Worm (Caenorhabditis elegans): ENCODE results near the gene flp-1.

flp-1 gene

DNA sequence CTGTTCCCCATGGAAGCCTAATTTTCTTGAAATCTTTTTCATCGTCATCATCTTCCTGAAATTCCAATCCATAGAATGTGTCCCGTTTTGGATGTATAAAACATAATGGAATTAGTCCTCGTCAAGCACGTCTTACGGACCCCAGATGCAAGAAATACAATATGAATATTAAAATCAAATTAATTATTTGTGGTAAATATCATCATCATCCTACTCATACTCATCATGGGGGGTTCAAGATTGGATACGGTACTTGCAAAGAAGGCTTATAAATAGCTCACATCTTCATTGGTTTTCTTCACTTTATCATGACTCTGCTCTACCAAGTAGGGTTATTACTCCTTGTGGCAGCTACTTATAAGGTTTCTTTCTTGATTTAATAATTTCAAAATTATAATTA lies at the start of gene flp-1:
Gene flp-1, plus strand, starts transcription at position 301 of the 400 bp plus-strand sequence.
- TF ChIP-seq elt-2 (tag; optimal IDR thresholded peaks at IDR 0.05) (no peak), tbx-7 (tag; optimal IDR thresholded peaks at IDR 0.05) (no peak), odd-2 (tag; optimal IDR thresholded peaks at IDR 0.05) (no peak), unc-42 (tag; optimal IDR thresholded peaks at IDR 0.05) (peak; percentile 29), F13H6.1 (tag; optimal IDR thresholded peaks at IDR 0.05) (no peak)

DNA sequence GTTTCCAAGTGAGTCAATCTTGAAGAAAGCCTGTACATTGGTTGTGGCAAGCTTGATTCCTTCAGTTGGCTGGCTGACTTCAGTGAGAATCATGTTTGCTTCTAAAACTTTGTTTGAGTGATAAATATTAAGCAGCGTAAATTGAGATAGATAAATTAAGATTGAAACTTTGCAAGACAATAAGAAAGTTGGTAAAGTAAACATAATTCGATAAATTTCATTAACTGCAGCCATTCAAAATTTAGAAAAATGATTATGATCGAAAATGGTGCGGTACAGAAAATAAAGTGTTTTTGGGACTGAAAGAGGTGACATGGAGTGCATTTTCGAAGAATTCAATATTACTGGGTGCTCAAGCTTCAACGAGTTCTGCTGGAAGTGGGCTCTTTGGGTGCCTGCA lies 49.0 kb upstream of the flp-1 start, which contains the start of gene icln-1:
Gene icln-1, minus strand, starts transcription at position 101 of the 400 bp plus-strand sequence.
- TF ChIP-seq mec-3 (tag; optimal IDR thresholded peaks at IDR 0.05; ENCODE audit: borderline replicate concordance) (no peak), unc-86 (tag; optimal IDR thresholded peaks at IDR 0.05) (no peak), ceh-45 (GFP tag; IDR thresholded peaks at IDR 0.05) (no peak), pag-3 (tag; optimal IDR thresholded peaks at IDR 0.05; ENCODE audit: borderline replicate concordance) (no peak), gmeb-2 (tag; optimal IDR thresholded peaks at IDR 0.05) (no peak), hlh-13 (GFP tag; optimal IDR thresholded peaks at IDR 0.05) (no peak), ceh-2 (tag; optimal IDR thresholded peaks at IDR 0.05) (no peak)

DNA sequence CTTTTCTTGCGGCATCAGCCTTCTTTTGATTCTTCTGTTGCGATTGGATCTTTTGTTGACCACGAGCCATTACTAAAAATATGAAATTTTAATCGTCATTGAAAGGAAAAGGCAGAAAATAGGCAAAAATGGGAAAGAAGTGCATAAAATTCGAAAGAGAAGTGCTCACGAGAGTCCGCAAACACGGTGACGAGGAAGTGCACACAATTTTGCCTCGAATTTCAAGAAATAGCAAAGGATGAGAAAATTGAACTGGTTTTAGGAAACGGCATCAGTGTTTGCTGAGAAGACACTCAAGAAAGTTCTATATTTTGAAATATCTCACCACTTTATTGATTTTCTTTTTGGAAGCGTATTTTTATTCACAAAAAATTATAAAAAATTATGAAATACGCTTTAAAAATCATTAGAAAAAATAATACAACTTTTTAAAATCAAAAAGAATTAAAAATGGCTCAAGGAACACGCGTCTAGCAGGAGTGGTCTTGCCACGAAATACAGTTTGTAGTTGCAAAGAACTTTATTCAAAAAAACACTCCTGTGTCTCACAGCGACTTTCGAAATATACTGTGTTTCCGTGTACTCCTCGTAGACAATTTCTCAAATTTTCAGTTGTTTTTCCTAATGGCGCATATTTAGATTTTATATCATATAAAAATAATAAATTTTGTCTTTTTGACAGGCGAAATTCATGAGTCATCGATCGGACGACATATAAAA lies 48.2 kb upstream of the flp-1 start, which contains the start of the genes znf-706 and cpna-3:
Gene znf-706, minus strand, starts transcription at position 72 of the 720 bp plus-strand sequence.
Gene cpna-3, plus strand, starts transcription at position 683 of the 720 bp plus-strand sequence.
- TF ChIP-seq ceh-34 (tag; optimal IDR thresholded peaks at IDR 0.05) (peak; percentile 18), unc-3 (GFP tag; conservative IDR thresholded peaks at IDR 0.05) (no peak), unc-3 (tag; optimal IDR thresholded peaks at IDR 0.05) (no peak), hlh-30 (tag; optimal IDR thresholded peaks at IDR 0.05; ENCODE audit: insufficient read depth) (peak; percentile 38), ceh-14 (tag; optimal IDR thresholded peaks at IDR 0.05) (no peak), pros-1 (tag; optimal IDR thresholded peaks at IDR 0.05) (no peak)

DNA sequence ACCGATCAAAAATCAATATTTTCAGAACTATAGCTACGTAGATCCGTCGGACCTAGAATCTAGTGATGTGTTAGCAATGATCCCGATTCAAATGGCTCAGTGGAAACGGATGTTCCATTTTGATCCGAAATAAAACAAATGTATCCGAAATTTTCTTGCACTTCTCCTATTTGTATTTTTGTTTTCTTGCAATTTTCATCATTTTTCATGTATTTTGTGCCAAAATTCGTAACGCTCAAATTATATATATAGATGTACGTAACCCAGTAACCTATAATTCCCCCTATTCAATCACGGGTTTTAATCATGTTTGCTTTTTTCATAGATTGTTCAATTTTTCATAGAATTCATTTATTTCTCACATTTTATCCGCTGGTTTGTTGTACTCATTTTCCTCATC lies 45.6 kb upstream of the flp-1 start, which contains the start of gene gldi-10:
Gene gldi-10, plus strand, starts transcription at position 301 of the 400 bp plus-strand sequence.
- TF ChIP-seq unc-3 (GFP tag; conservative IDR thresholded peaks at IDR 0.05) (no peak), unc-3 (tag; optimal IDR thresholded peaks at IDR 0.05) (no peak), tbx-7 (tag; optimal IDR thresholded peaks at IDR 0.05) (no peak), ceh-14 (tag; optimal IDR thresholded peaks at IDR 0.05) (no peak), lim-6 (tag; optimal IDR thresholded peaks at IDR 0.05) (no peak), ets-4 (tag; optimal IDR thresholded peaks at IDR 0.05) (no peak), ama-1 (optimal IDR thresholded peaks at IDR 0.05) (no peak), ztf-16 (tag; optimal IDR thresholded peaks at IDR 0.05) (no peak), pqm-1 (tag; optimal IDR thresholded peaks at IDR 0.05) (no peak)

DNA sequence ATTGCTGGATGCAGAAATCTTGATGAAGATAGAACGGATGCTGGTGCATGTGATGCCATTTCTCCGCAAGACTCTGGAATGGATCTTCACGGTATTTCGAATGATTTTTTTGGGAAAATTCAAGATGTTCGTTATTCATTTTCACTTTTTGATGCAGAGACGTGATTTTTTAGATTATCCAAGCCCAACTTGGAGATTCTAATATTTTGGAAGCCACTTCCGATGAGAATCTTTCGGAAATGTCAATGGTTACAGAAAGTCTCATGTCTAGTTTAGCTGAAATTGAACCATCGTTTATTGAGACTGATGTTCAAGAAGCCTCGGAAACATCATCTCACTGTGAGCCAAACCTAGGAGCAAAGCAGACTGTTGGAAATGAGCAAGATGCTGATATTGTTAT lies 43.7 kb upstream of the flp-1 start:
- no peak for TF ChIP-seq npax-4 (tag; optimal IDR thresholded peaks at IDR 0.05)
- TF ChIP-seq pax-1 (tag; optimal IDR thresholded peaks at IDR 0.05), result no peak
- no peak for TF ChIP-seq ceh-22 (tag; optimal IDR thresholded peaks at IDR 0.05)
- no peak for TF ChIP-seq tbx-2 (tag; optimal IDR thresholded peaks at IDR 0.05)
- no peak for TF ChIP-seq pqm-1 (tag; optimal IDR thresholded peaks at IDR 0.05)
- TF ChIP-seq pha-4 (tag; optimal IDR thresholded peaks at IDR 0.05), result no peak
- TF ChIP-seq gmeb-2 (tag; optimal IDR thresholded peaks at IDR 0.05), result no peak
- no peak for TF ChIP-seq unc-3 (GFP tag; conservative IDR thresholded peaks at IDR 0.05)
- TF ChIP-seq unc-3 (tag; optimal IDR thresholded peaks at IDR 0.05), result no peak
- TF ChIP-seq che-1 (tag; optimal IDR thresholded peaks at IDR 0.05), result no peak
- no peak for TF ChIP-seq madf-2 (tag; optimal IDR thresholded peaks at IDR 0.05)
- TF ChIP-seq ceh-31 (tag; optimal IDR thresholded peaks at IDR 0.05), result no peak
- no peak for TF ChIP-seq F13H6.1 (tag; optimal IDR thresholded peaks at IDR 0.05)
- TF ChIP-seq ceh-9 (tag; optimal IDR thresholded peaks at IDR 0.05), result no peak
- TF ChIP-seq nhr-232 (tag; optimal IDR thresholded peaks at IDR 0.05), result no peak
- no peak for TF ChIP-seq ceh-45 (GFP tag; IDR thresholded peaks at IDR 0.05)
- no peak for TF ChIP-seq zip-5 (tag; optimal IDR thresholded peaks at IDR 0.05)
- no peak for TF ChIP-seq fkh-10 (GFP tag; optimal IDR thresholded peaks at IDR 0.05)

All from whole organism, late embryonic.